Worm (Caenorhabditis elegans): Measurements from ENCODE around the gene T23F11.2.

DNA sequence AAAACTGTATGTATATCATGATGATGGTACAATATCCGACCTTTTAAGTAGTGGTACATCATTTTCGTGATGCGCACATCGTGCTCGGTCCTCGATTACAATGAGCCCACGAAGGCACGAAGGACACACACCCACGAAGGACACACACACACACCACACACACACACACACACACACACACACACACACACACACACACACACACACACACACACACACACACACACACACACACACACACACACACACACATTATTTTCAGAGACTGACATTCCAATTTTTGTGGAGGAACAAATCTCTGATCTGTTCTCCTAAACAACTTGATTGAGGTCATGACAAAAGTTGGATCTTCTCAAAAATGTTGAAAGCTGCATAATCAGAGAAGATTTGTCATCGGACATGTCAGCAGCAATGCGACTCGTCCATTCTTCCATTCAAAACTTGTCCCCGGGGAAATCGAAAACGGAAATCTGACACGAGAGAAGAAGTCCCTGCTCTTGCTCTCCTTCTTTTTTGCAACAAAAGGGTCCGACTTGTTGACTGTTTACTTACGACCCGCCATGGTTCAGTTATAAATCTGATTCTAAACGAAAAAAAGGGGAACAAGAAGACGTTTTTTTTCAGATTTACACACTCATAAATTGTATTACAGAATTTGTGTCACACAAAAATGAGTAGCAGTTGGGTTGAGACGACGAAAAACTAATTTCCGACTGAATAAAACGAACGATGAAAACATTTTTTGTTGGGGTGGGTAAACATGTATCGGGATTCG is 29.0 kb downstream of the T23F11.2 start:
- no peak for TF ChIP-seq pros-1 (tag; optimal IDR thresholded peaks at IDR 0.05)
- no peak for TF ChIP-seq ztf-16 (tag; optimal IDR thresholded peaks at IDR 0.05)
- TF ChIP-seq pha-4 (tag; optimal IDR thresholded peaks at IDR 0.05), result no peak
- no peak for TF ChIP-seq ceh-31 (tag; optimal IDR thresholded peaks at IDR 0.05)
- TF ChIP-seq ceh-6 (GFP tag; optimal IDR thresholded peaks at IDR 0.05), result peak; percentile 42
- TF ChIP-seq ahr-1 (tag; optimal IDR thresholded peaks at IDR 0.05), result no peak

Measured in whole organism, late embryonic.